Worm (Caenorhabditis elegans): ENCODE results near the gene col-129.

col-129 gene

ce11 chrIV:12096479-12096878, 13.8 kb downstream of the col-129 start, which contains the start of gene mon-2:
Gene mon-2 (plus strand): TSS chrIV:12096779.
- no peak for TF ChIP-seq ztf-23 (GFP tag; IDR thresholded peaks at IDR 0.05)
- no peak for TF ChIP-seq ref-1 (GFP tag; conservative IDR thresholded peaks at IDR 0.05)
- TF ChIP-seq flt-1 (GFP tag; IDR thresholded peaks at IDR 0.05) = no peak
- TF ChIP-seq med-1 (GFP tag; optimal IDR thresholded peaks at IDR 0.05; ENCODE audit: insufficient read depth) = no peak
- TF ChIP-seq cog-1 (tag; optimal IDR thresholded peaks at IDR 0.05) = no peak
- no peak for TF ChIP-seq tab-1 (GFP tag; IDR thresholded peaks at IDR 0.05)
- TF ChIP-seq klf-2 (GFP tag; conservative IDR thresholded peaks at IDR 0.05) = no peak
- no peak for TF ChIP-seq T22C8.4 (GFP tag; IDR thresholded peaks at IDR 0.05)
- TF ChIP-seq ztf-29 (GFP tag; IDR thresholded peaks at IDR 0.05) = no peak

ce11 chrIV:12093819-12094218, 16.4 kb downstream of the col-129 start, which contains the start of gene F11A10.5:
Gene F11A10.5 (plus strand): TSS chrIV:12094119.
- TF ChIP-seq ztf-23 (GFP tag; IDR thresholded peaks at IDR 0.05) (no peak), T22C8.4 (GFP tag; IDR thresholded peaks at IDR 0.05) (peak; percentile 55; the same call in 1 of the 2 replicates)

ce11 chrIV:12093384-12093783, 16.9 kb downstream of the col-129 start, which contains the start of gene cpsf-4:
Gene cpsf-4 (minus strand): TSS chrIV:12093445.
- TF ChIP-seq klf-2 (GFP tag; conservative IDR thresholded peaks at IDR 0.05) (no peak), flt-1 (GFP tag; IDR thresholded peaks at IDR 0.05) (no peak), cog-1 (tag; optimal IDR thresholded peaks at IDR 0.05) (no peak), ztf-29 (GFP tag; IDR thresholded peaks at IDR 0.05) (no peak), T22C8.4 (GFP tag; IDR thresholded peaks at IDR 0.05) (no peak), ztf-23 (GFP tag; IDR thresholded peaks at IDR 0.05) (no peak), ref-1 (GFP tag; conservative IDR thresholded peaks at IDR 0.05) (no peak), tab-1 (GFP tag; IDR thresholded peaks at IDR 0.05) (no peak), med-1 (GFP tag; optimal IDR thresholded peaks at IDR 0.05; ENCODE audit: insufficient read depth) (no peak)

- no peak for TF ChIP-seq flt-1 (GFP tag; IDR thresholded peaks at IDR 0.05)
- TF ChIP-seq tab-1 (GFP tag; IDR thresholded peaks at IDR 0.05) = no peak
- no peak for TF ChIP-seq ref-1 (GFP tag; conservative IDR thresholded peaks at IDR 0.05)
- TF ChIP-seq T22C8.4 (GFP tag; IDR thresholded peaks at IDR 0.05) = no peak
- TF ChIP-seq med-1 (GFP tag; optimal IDR thresholded peaks at IDR 0.05; ENCODE audit: insufficient read depth) = no peak
- TF ChIP-seq cog-1 (tag; optimal IDR thresholded peaks at IDR 0.05) = no peak
These were observed 18.1 kb downstream of the col-129 start, which contains the start of gene mig-32 for ce11 chrIV:12092113-12092512. Gene mig-32 (minus strand): TSS chrIV:12092213.

ce11 chrIV:12089551-12089950, 20.7 kb downstream of the col-129 start, which contains the start of gene F11A10.6:
Gene F11A10.6 (minus strand): TSS chrIV:12089651.
- no peak for TF ChIP-seq ref-1 (GFP tag; conservative IDR thresholded peaks at IDR 0.05)
- TF ChIP-seq ztf-23 (GFP tag; IDR thresholded peaks at IDR 0.05) = no peak
- TF ChIP-seq flt-1 (GFP tag; IDR thresholded peaks at IDR 0.05) = no peak
- no peak for TF ChIP-seq med-1 (GFP tag; optimal IDR thresholded peaks at IDR 0.05; ENCODE audit: insufficient read depth)
- TF ChIP-seq klf-2 (GFP tag; conservative IDR thresholded peaks at IDR 0.05) = no peak
- no peak for TF ChIP-seq tab-1 (GFP tag; IDR thresholded peaks at IDR 0.05)
- no peak for TF ChIP-seq ztf-29 (GFP tag; IDR thresholded peaks at IDR 0.05)
- no peak for TF ChIP-seq cog-1 (tag; optimal IDR thresholded peaks at IDR 0.05)
- TF ChIP-seq T22C8.4 (GFP tag; IDR thresholded peaks at IDR 0.05) = no peak

ce11 chrIV:12088898-12089297, 21.3 kb downstream of the col-129 start:
- TF ChIP-seq ztf-29 (GFP tag; IDR thresholded peaks at IDR 0.05) = no peak
- TF ChIP-seq ztf-23 (GFP tag; IDR thresholded peaks at IDR 0.05) = no peak
- TF ChIP-seq med-1 (GFP tag; optimal IDR thresholded peaks at IDR 0.05; ENCODE audit: insufficient read depth) = no peak
- TF ChIP-seq T22C8.4 (GFP tag; IDR thresholded peaks at IDR 0.05) = no peak
- no peak for TF ChIP-seq flt-1 (GFP tag; IDR thresholded peaks at IDR 0.05)
- TF ChIP-seq cog-1 (tag; optimal IDR thresholded peaks at IDR 0.05) = no peak
- TF ChIP-seq tab-1 (GFP tag; IDR thresholded peaks at IDR 0.05) = no peak
- no peak for TF ChIP-seq ref-1 (GFP tag; conservative IDR thresholded peaks at IDR 0.05)
- no peak for TF ChIP-seq klf-2 (GFP tag; conservative IDR thresholded peaks at IDR 0.05)

- TF ChIP-seq klf-2 (GFP tag; conservative IDR thresholded peaks at IDR 0.05) (peak; percentile 15; the same call in 1 of the 2 replicates), cog-1 (tag; optimal IDR thresholded peaks at IDR 0.05) (peak; percentile 37), med-1 (GFP tag; optimal IDR thresholded peaks at IDR 0.05; ENCODE audit: insufficient read depth) (peak; percentile 50), flt-1 (GFP tag; IDR thresholded peaks at IDR 0.05) (peak; percentile 78), ztf-29 (GFP tag; IDR thresholded peaks at IDR 0.05) (peak; percentile 67), ztf-23 (GFP tag; IDR thresholded peaks at IDR 0.05) (peak; percentile 77), tab-1 (GFP tag; IDR thresholded peaks at IDR 0.05) (peak; percentile 84), T22C8.4 (GFP tag; IDR thresholded peaks at IDR 0.05) (peak; percentile 57; the same call in 1 of the 2 replicates), ref-1 (GFP tag; conservative IDR thresholded peaks at IDR 0.05) (peak; percentile 56; the same call in 1 of the 2 replicates)
These were observed 23.7 kb downstream of the col-129 start for ce11 chrIV:12086498-12086897.

- TF ChIP-seq klf-2 (GFP tag; conservative IDR thresholded peaks at IDR 0.05) (no peak), ztf-23 (GFP tag; IDR thresholded peaks at IDR 0.05) (no peak), ztf-29 (GFP tag; IDR thresholded peaks at IDR 0.05) (no peak), cog-1 (tag; optimal IDR thresholded peaks at IDR 0.05) (no peak), ref-1 (GFP tag; conservative IDR thresholded peaks at IDR 0.05) (no peak), med-1 (GFP tag; optimal IDR thresholded peaks at IDR 0.05; ENCODE audit: insufficient read depth) (no peak), tab-1 (GFP tag; IDR thresholded peaks at IDR 0.05) (no peak), T22C8.4 (GFP tag; IDR thresholded peaks at IDR 0.05) (no peak), flt-1 (GFP tag; IDR thresholded peaks at IDR 0.05) (no peak)
These were observed 25.1 kb downstream of the col-129 start, which contains the start of gene rbm-34 for ce11 chrIV:12085120-12085519. Gene rbm-34 (plus strand): TSS chrIV:12085420.

- TF ChIP-seq ztf-29 (GFP tag; IDR thresholded peaks at IDR 0.05) (no peak), ref-1 (GFP tag; conservative IDR thresholded peaks at IDR 0.05) (no peak)
These were observed 25.7 kb downstream of the col-129 start for ce11 chrIV:12084587-12084986.

- no peak for TF ChIP-seq tab-1 (GFP tag; IDR thresholded peaks at IDR 0.05)
- no peak for TF ChIP-seq cog-1 (tag; optimal IDR thresholded peaks at IDR 0.05)
- TF ChIP-seq T22C8.4 (GFP tag; IDR thresholded peaks at IDR 0.05) = no peak
- TF ChIP-seq klf-2 (GFP tag; conservative IDR thresholded peaks at IDR 0.05) = no peak
- TF ChIP-seq ref-1 (GFP tag; conservative IDR thresholded peaks at IDR 0.05) = no peak
- TF ChIP-seq ztf-29 (GFP tag; IDR thresholded peaks at IDR 0.05) = no peak
- TF ChIP-seq ztf-23 (GFP tag; IDR thresholded peaks at IDR 0.05) = no peak
- TF ChIP-seq med-1 (GFP tag; optimal IDR thresholded peaks at IDR 0.05; ENCODE audit: insufficient read depth) = no peak
- TF ChIP-seq flt-1 (GFP tag; IDR thresholded peaks at IDR 0.05) = no peak
These were observed 26.1 kb downstream of the col-129 start, which contains the start of gene repo-1 for ce11 chrIV:12084178-12084577. Gene repo-1 (plus strand): TSS chrIV:12084478.
